Fruit fly (Drosophila melanogaster) whole organism, wandering third instar larva: ENCODE measurements around the gene CG13012.

Source experiments
- CrebA ChIP-seq: fragments of 200-800 bp; sonication (Bioruptor generic); optimal IDR thresholded peaks from 2 replicates; lab custom pipeline; 2016; ENCODE audit warnings: missing biosample characterization, mild to moderate bottlenecking, missing genetic modification characterization, borderline replicate concordance
- Vsx2 ChIP-seq: fragments of 200-300, 225-300 bp; sonication (Bioruptor generic); optimal IDR thresholded peaks from 2 replicates; lab custom pipeline; 2018; ENCODE audit warnings: missing biosample characterization, missing genetic modification characterization; ENCODE audit not compliant: partially characterized antibody
- br ChIP-seq: fragments of 200-800 bp; sonication (Bioruptor generic); optimal IDR thresholded peaks from 2 replicates; lab custom pipeline; 2016; ENCODE audit warnings: missing biosample characterization, missing genetic modification characterization
- dmrt93B ChIP-seq: fragments of 200-800 bp; sonication (Bioruptor generic); optimal IDR thresholded peaks from 2 replicates; lab custom pipeline; 2018; ENCODE audit warnings: missing biosample characterization, mild to moderate bottlenecking, missing genetic modification characterization
- jim ChIP-seq: fragments of 175-275, 200-325 bp; sonication (Bioruptor generic); optimal IDR thresholded peaks from 2 replicates; lab custom pipeline; 2016; ENCODE audit warnings: missing biosample characterization, mild to moderate bottlenecking, missing genetic modification characterization
- pan ChIP-seq: fragments of >200 bp; optimal IDR thresholded peaks from 2 replicates; lab custom pipeline; 2017

DNA sequence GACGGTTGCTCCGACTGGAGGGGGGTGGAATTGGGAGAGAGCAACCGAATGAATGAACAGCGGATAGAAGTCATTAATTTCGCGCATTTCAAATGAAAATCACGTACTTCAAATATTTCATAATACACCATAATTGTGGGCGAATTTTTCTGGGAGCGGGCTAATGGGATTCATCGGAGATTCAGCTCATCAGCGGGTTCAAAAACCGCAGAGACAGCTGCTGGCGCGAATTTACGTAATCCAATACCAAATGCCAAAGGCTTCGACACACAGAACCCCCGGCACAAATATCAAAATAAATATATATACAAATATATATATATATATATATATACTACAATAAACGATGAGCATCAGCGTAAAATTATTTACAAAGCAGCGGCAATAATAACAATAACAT, 40.1 kb upstream of the CG13012 start:
- no peak for TF ChIP-seq dmrt93B
- TF ChIP-seq Vsx2 (GFP tag; lab: Kevin White, UChicago), result no peak
- no peak for TF ChIP-seq br (GFP tag; lab: Kevin White, UChicago)
- TF ChIP-seq jim (GFP tag; lab: Kevin White, UChicago), result no peak
- no peak for TF ChIP-seq CrebA
- no peak for TF ChIP-seq pan
